Fruit fly (Drosophila melanogaster): ENCODE measurements around the gene Pfdn5.

Pfdn5 gene

dm6 chr3R:22503630-22504029, 16.8 kb downstream of the Pfdn5 start:
- TF ChIP-seq Hnf4 (GFP tag; optimal IDR thresholded peaks at IDR 0.05) (no peak), GATAd (GFP tag; optimal IDR thresholded peaks at IDR 0.05) (no peak), usp (GFP tag; optimal IDR thresholded peaks at IDR 0.05) (no peak), dsf (GFP tag; optimal IDR thresholded peaks at IDR 0.05; ENCODE audit: borderline replicate concordance) (no peak), Abd-B (GFP tag; optimal IDR thresholded peaks at IDR 0.05) (no peak), brk (GFP tag; optimal IDR thresholded peaks at IDR 0.05) (no peak), CG9705 (GFP tag; optimal IDR thresholded peaks at IDR 0.05) (no peak), HLH106 (tag; optimal IDR thresholded peaks at IDR 0.05) (no peak), Dif (GFP tag; optimal IDR thresholded peaks at IDR 0.05; ENCODE audit: partially characterized antibody) (no peak), N (GFP tag; optimal IDR thresholded peaks at IDR 0.05) (no peak)

dm6 chr3R:22515384-22515783, 28.5 kb downstream of the Pfdn5 start:
- TF ChIP-seq foxo (GFP tag; optimal IDR thresholded peaks at IDR 0.05) = peak in 1 of 2 experiments; percentile 5
- TF ChIP-seq Dif (GFP tag; optimal IDR thresholded peaks at IDR 0.05; ENCODE audit: partially characterized antibody) = no peak

- TF ChIP-seq brk (GFP tag; optimal IDR thresholded peaks at IDR 0.05) (no peak), OdsH (GFP tag; optimal IDR thresholded peaks at IDR 0.05) (peak; percentile 53), CG9705 (GFP tag; optimal IDR thresholded peaks at IDR 0.05) (no peak), jim (GFP tag; optimal IDR thresholded peaks at IDR 0.05) (no peak), rgr (GFP tag; optimal IDR thresholded peaks at IDR 0.05) (peak; percentile 60), Jra (GFP tag; optimal IDR thresholded peaks at IDR 0.05) (no peak), GATAd (GFP tag; optimal IDR thresholded peaks at IDR 0.05) (peak; percentile 9), Dfd (GFP tag; optimal IDR thresholded peaks at IDR 0.05) (no peak), dl (GFP tag; optimal IDR thresholded peaks at IDR 0.05; ENCODE audit: insufficient read depth in 1 of 2, partially characterized antibody in 2 of 2) (no peak), Vsx2 (GFP tag; optimal IDR thresholded peaks at IDR 0.05; ENCODE audit: partially characterized antibody) (no peak), Mio (GFP tag; optimal IDR thresholded peaks at IDR 0.05) (no peak), Rel (GFP tag; optimal IDR thresholded peaks at IDR 0.05) (no peak), Rel (tag; optimal IDR thresholded peaks at IDR 0.05) (peak; percentile 17), tai (GFP tag; optimal IDR thresholded peaks at IDR 0.05) (no peak), Abd-B (GFP tag; optimal IDR thresholded peaks at IDR 0.05) (no peak), Hr83 (GFP tag; optimal IDR thresholded peaks at IDR 0.05; ENCODE audit: poor library complexity, severe bottlenecking) (peak; percentile 71), sage (GFP tag; optimal IDR thresholded peaks at IDR 0.05) (no peak), usp (GFP tag; optimal IDR thresholded peaks at IDR 0.05) (no peak), br (GFP tag; optimal IDR thresholded peaks at IDR 0.05) (peak; percentile 60), foxo (GFP tag; optimal IDR thresholded peaks at IDR 0.05) (peak in 1 of 2 experiments; percentile 31), Sp1 (GFP tag; optimal IDR thresholded peaks at IDR 0.05) (peak; percentile 53), lola (GFP tag; optimal IDR thresholded peaks at IDR 0.05) (no peak), fru (GFP tag; optimal IDR thresholded peaks at IDR 0.05) (peak; percentile 11), HLH106 (tag; optimal IDR thresholded peaks at IDR 0.05) (no peak), N (GFP tag; optimal IDR thresholded peaks at IDR 0.05) (no peak), woc (GFP tag; optimal IDR thresholded peaks at IDR 0.05) (no peak), Hr78 (GFP tag; optimal IDR thresholded peaks at IDR 0.05) (no peak), Hnf4 (GFP tag; optimal IDR thresholded peaks at IDR 0.05) (peak; percentile 8), dmrt93B (GFP tag; optimal IDR thresholded peaks at IDR 0.05) (no peak), Dif (GFP tag; optimal IDR thresholded peaks at IDR 0.05; ENCODE audit: partially characterized antibody) (no peak), sv (GFP tag; optimal IDR thresholded peaks at IDR 0.05) (no peak), h (GFP tag; optimal IDR thresholded peaks at IDR 0.05) (peak; percentile 33), pan (optimal IDR thresholded peaks at IDR 0.05) (no peak), ey (GFP tag; optimal IDR thresholded peaks at IDR 0.05) (no peak), dsf (GFP tag; optimal IDR thresholded peaks at IDR 0.05; ENCODE audit: borderline replicate concordance) (no peak), CrebA (GFP tag; optimal IDR thresholded peaks at IDR 0.05; ENCODE audit: borderline replicate concordance) (no peak), CG32264 (GFP tag; optimal IDR thresholded peaks at IDR 0.05) (no peak), Myc (optimal IDR thresholded peaks at IDR 0.05) (no peak), psq (GFP tag; optimal IDR thresholded peaks at IDR 0.05) (no peak)
These were observed 31.4 kb downstream of the Pfdn5 start for dm6 chr3R:22518285-22518684.
